Worm (Caenorhabditis elegans): Measurements from ENCODE around the gene unc-69.
A peak's percentile ranks its signal among the peaks of the same experiment; 100 is the strongest.

DNA sequence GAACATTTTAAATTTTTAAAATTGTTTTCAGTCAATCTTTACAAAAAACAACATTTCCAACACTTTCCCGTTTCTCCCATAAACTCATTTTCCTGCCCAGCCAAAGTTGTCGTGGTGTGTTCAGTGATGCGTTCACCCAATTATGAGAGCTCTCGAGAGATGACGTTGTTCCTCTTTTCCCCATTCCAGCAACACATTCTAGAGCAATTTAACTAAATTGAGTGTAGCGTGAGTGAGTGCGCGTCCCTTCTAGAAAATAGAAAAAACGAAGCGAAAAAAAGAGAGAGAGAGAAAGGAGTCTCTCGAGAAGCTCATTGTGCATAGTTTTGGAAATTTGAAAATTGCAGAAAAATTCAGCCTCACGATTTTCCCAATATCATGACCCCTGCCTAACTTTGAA lies 40.0 kb downstream of the unc-69 start:
- TF ChIP-seq lin-11 (tag; optimal IDR thresholded peaks at IDR 0.05) (no peak), zag-1 (tag; optimal IDR thresholded peaks at IDR 0.05) (no peak), C34F6.9 (tag; optimal IDR thresholded peaks at IDR 0.05) (peak; percentile 31), ceh-82 (tag; optimal IDR thresholded peaks at IDR 0.05) (no peak), lin-13 (GFP tag; optimal IDR thresholded peaks at IDR 0.05) (no peak)
